Worm (Caenorhabditis elegans): ENCODE data around the gene vhp-1.

vhp-1 gene

DNA sequence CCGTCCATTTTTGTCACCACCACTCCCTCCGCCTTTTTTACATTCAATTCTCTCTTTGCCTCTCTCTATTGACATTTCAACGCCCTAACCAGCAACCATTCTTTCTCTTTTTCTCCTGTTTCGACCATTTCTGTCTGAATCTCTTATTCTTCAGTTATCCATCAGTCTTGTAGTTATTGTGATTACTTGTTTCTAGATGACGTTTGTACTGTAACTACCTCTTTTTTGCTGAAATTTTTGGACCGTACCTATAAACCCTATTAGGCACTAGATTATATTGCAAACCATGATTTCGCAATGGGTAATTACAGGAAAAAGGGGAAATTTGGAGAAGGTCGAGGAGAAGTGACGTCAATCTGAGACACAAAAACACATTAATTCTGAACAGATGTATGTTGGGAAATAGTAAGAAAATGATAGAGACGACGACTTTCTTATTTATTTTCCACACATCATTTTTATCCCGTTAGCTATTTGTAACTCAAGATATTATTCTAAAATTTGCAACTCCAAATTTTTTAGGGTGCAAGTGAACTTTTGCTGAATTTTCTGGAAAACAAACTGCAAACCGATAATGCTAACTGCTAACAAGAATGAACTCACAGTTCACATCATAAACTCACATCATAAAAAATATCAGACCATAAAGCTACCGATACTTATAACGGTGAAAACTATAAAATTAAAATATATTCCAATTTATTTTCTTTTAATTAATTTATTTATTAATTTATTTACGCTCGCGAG is 2.7 kb upstream of the vhp-1 start (continued):
- no peak for TF ChIP-seq ceh-28 (tag; optimal IDR thresholded peaks at IDR 0.05)
- no peak for TF ChIP-seq daf-8 (GFP tag; IDR thresholded peaks at IDR 0.05)
- no peak for TF ChIP-seq nhr-41 (GFP tag; IDR thresholded peaks at IDR 0.05)
- 0 out of 2 replicates have a peak, but pooled peaks have one; percentile 27 for TF ChIP-seq T26A8.4 (GFP tag; IDR thresholded peaks at IDR 0.05)
- peak; percentile 6 for TF ChIP-seq mxl-3 (GFP tag; optimal IDR thresholded peaks at IDR 0.05)
- no peak for TF ChIP-seq R02D3.7 (tag; optimal IDR thresholded peaks at IDR 0.05)
- TF ChIP-seq nhr-48 (tag; optimal IDR thresholded peaks at IDR 0.05) = no peak
- no peak for TF ChIP-seq nhr-25 (tag; optimal IDR thresholded peaks at IDR 0.05; ENCODE audit: borderline replicate concordance, insufficient read depth)
- no peak for TF ChIP-seq lin-15B (tag; optimal IDR thresholded peaks at IDR 0.05)
- TF ChIP-seq lsy-2 (tag; optimal IDR thresholded peaks at IDR 0.05) = no peak
- TF ChIP-seq dpl-1 (GFP tag; optimal IDR thresholded peaks at IDR 0.05) = no peak
- peak; percentile 52 for TF ChIP-seq aha-1 (tag)
- TF ChIP-seq snpc-4 (tag; optimal IDR thresholded peaks at IDR 0.05) = no peak
- TF ChIP-seq ctbp-1 (GFP tag; IDR thresholded peaks at IDR 0.05) = no peak
- peak; percentile 99 for TF ChIP-seq nhr-77 (tag; optimal IDR thresholded peaks at IDR 0.05)
- no peak for TF ChIP-seq Y75B8A.6 (GFP tag; IDR thresholded peaks at IDR 0.05)
- no peak for TF ChIP-seq aly-2 (tag; optimal IDR thresholded peaks at IDR 0.05)
- no peak for TF ChIP-seq attf-4 (tag; optimal IDR thresholded peaks at IDR 0.05)
- peak in 1 of 2 experiments; percentile 10 for TF ChIP-seq hif-1 (tag; optimal IDR thresholded peaks at IDR 0.05)
- TF ChIP-seq mdl-1 (tag; optimal IDR thresholded peaks at IDR 0.05) = no peak
- TF ChIP-seq madf-9 (GFP tag; conservative IDR thresholded peaks at IDR 0.05) = no peak
- no peak for TF ChIP-seq sdz-12 (GFP tag; optimal IDR thresholded peaks at IDR 0.05)
- no peak for TF ChIP-seq skn-1 (tag; optimal IDR thresholded peaks at IDR 0.05)

DNA sequence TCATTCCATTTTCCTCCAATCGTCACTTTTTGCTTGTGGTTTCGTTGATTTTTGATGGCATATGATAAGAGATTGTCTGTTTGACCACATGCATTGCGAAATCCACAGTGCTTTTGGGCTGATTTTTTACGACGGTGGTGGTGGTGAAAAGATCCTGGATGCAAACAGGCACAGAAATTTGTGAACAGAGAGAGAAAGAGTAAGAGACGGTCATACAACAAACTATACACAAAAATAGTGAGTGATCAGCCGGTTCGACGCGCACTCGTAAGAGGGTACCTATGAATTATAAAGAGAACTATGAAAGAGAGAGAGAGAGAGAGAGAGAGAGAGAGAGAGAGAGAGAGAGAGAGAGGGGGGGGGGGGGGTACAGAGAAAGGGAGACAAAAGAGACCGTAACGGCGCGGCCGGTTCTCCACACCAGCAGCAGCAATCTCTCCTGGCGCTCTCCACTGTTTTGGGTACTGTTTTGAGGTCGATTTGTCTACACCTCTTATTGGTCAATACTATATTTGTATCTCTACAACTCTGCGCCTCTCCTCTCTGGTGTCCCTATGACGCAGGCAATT is 1.3 kb upstream of the vhp-1 start:
- no peak for TF ChIP-seq daf-19 (GFP tag; conservative IDR thresholded peaks at IDR 0.05)
- no peak for TF ChIP-seq snpc-4 (tag; optimal IDR thresholded peaks at IDR 0.05)
- TF ChIP-seq F10B5.3 (tag; optimal IDR thresholded peaks at IDR 0.05) = peak; percentile 55
- TF ChIP-seq F26F4.8 (GFP tag; conservative IDR thresholded peaks at IDR 0.05) = no peak
- peak; percentile 42 for TF ChIP-seq duxl-1 (tag; optimal IDR thresholded peaks at IDR 0.05; ENCODE audit: poor library complexity)
- TF ChIP-seq nhr-48 (tag; optimal IDR thresholded peaks at IDR 0.05) = peak; percentile 96
- no peak for TF ChIP-seq egl-27 (tag; optimal IDR thresholded peaks at IDR 0.05)
- no peak for TF ChIP-seq dpl-1 (GFP tag; optimal IDR thresholded peaks at IDR 0.05)
- TF ChIP-seq ceh-32 (tag; optimal IDR thresholded peaks at IDR 0.05; ENCODE audit: poor library complexity) = no peak
- TF ChIP-seq ceh-62 (tag; optimal IDR thresholded peaks at IDR 0.05) = no peak
- no peak for TF ChIP-seq fkh-10 (GFP tag; optimal IDR thresholded peaks at IDR 0.05)
- no peak for TF ChIP-seq unc-130 (GFP tag; optimal IDR thresholded peaks at IDR 0.05)
- TF ChIP-seq hmg-1.1 (GFP tag; IDR thresholded peaks at IDR 0.05) = peak; percentile 50; the same call in 1 of the 2 replicates
- no peak for TF ChIP-seq vab-7 (GFP tag; IDR thresholded peaks at IDR 0.05)
- peak; percentile 39 for TF ChIP-seq nhr-77 (tag; optimal IDR thresholded peaks at IDR 0.05)
- TF ChIP-seq ZK337.2 (GFP tag; IDR thresholded peaks at IDR 0.05) = no peak
- no peak for TF ChIP-seq nhr-11 (tag; optimal IDR thresholded peaks at IDR 0.05)
- TF ChIP-seq egl-43 (GFP tag; IDR thresholded peaks at IDR 0.05) = no peak; the same call in 1 of the 2 replicates
- peak; percentile 65 for TF ChIP-seq hlh-30 (tag; optimal IDR thresholded peaks at IDR 0.05; ENCODE audit: insufficient read depth)
- no peak for TF ChIP-seq cey-2 (tag; optimal IDR thresholded peaks at IDR 0.05; ENCODE audit: borderline replicate concordance, insufficient read depth)
- no peak for TF ChIP-seq mxl-2 (GFP tag; conservative IDR thresholded peaks at IDR 0.05)
- no peak for TF ChIP-seq ceh-44 (GFP tag; IDR thresholded peaks at IDR 0.05)
- TF ChIP-seq aha-1 (tag) = peak; percentile 27
- no peak for TF ChIP-seq ZK546.5 (tag; optimal IDR thresholded peaks at IDR 0.05)
- TF ChIP-seq nhr-25 (tag; optimal IDR thresholded peaks at IDR 0.05; ENCODE audit: borderline replicate concordance, insufficient read depth) = peak; percentile 70
- TF ChIP-seq fos-1 (tag; optimal IDR thresholded peaks at IDR 0.05) = no peak
- 0 out of 2 replicates have a peak, but pooled peaks have one; percentile 15 for TF ChIP-seq nhr-42 (GFP tag; IDR thresholded peaks at IDR 0.05)
- TF ChIP-seq jun-1 (tag; optimal IDR thresholded peaks at IDR 0.05) = no peak
- TF ChIP-seq hif-1 (tag; optimal IDR thresholded peaks at IDR 0.05) = peak in 1 of 2 experiments; percentile 46
- no peak for TF ChIP-seq ceh-82 (tag; optimal IDR thresholded peaks at IDR 0.05)
- peak; percentile 42 for TF ChIP-seq rbr-2 (tag; optimal IDR thresholded peaks at IDR 0.05)
- no peak for TF ChIP-seq dmd-8 (GFP tag; IDR thresholded peaks at IDR 0.05)
